Fruit fly (Drosophila melanogaster) whole organism, embryonic: ENCODE measurements around the gene ebd2.

ENCODE experiments used
- Atf3 ChIP-seq: fragments of 200-800 bp; sonication (Bioruptor generic); optimal IDR thresholded peaks from 3 replicates; lab custom pipeline; 2016; ENCODE audit warnings: missing biosample characterization, missing genetic modification characterization
- Awh ChIP-seq: fragments of 200-800 bp; sonication (Bioruptor generic); IDR thresholded peaks from 2 replicates; pipeline ENCODE4, ENCODE4 v1.3.6; 2022; ENCODE audit warnings: missing biosample characterization, missing genetic modification characterization
- CG11456 ChIP-seq: fragments of 200-800 bp; sonication (Bioruptor generic); IDR thresholded peaks from 3 replicates; pipeline ENCODE4 v1.3.6; 2022; ENCODE audit warnings: missing biosample characterization, missing genetic modification characterization
- CG11696 ChIP-seq: fragments of 200-800 bp; sonication (Bioruptor generic); IDR thresholded peaks from 2 replicates; pipeline ENCODE4 v1.3.6; 2022; ENCODE audit warnings: missing biosample characterization, missing genetic modification characterization
- CG12299 ChIP-seq: fragments of 200-800 bp; sonication (Bioruptor generic); optimal IDR thresholded peaks from 2 replicates; lab custom pipeline; 2018; ENCODE audit warnings: missing biosample characterization, mild to moderate bottlenecking, missing genetic modification characterization
- CG12659 ChIP-seq: fragments of 200-800 bp; sonication (Bioruptor generic); optimal IDR thresholded peaks from 3 replicates; lab custom pipeline; 2017; ENCODE audit warnings: mild to moderate bottlenecking, missing biosample characterization, missing genetic modification reagents, missing genetic modification characterization
- CG14014 ChIP-seq: fragments of 200-800 bp; sonication (Bioruptor generic); IDR thresholded peaks from 2 replicates; pipeline ENCODE4 v1.3.6; 2022; ENCODE audit warnings: missing biosample characterization, missing genetic modification characterization
- CG1603 ChIP-seq: fragments of 200-800 bp; sonication (Bioruptor generic); optimal IDR thresholded peaks from 2 replicates; lab custom pipeline; 2019; ENCODE audit warnings: missing biosample characterization, mild to moderate bottlenecking, missing genetic modification characterization, moderate library complexity
- CG2199 ChIP-seq: fragments of 200-800 bp; sonication (Bioruptor generic); IDR thresholded peaks from 3 replicates; pipeline ENCODE4 v1.3.6; 2022; ENCODE audit warnings: missing biosample characterization, missing genetic modification characterization
- CG32772 ChIP-seq: fragments of 200-800 bp; sonication (Bioruptor generic); IDR thresholded peaks from 2 replicates; pipeline ENCODE4 v1.3.6; 2022; ENCODE audit warnings: missing biosample characterization, missing genetic modification characterization
- CG34376 ChIP-seq: fragments of 200-800 bp; sonication (Bioruptor generic); optimal IDR thresholded peaks from 2 replicates; lab custom pipeline; 2018; ENCODE audit warnings: missing biosample characterization, mild to moderate bottlenecking, missing genetic modification characterization
- CG4328 ChIP-seq: fragments of 200-800 bp; sonication (Bioruptor generic); optimal IDR thresholded peaks from 3 replicates; lab custom pipeline; 2017; ENCODE audit warnings: missing biosample characterization, missing genetic modification reagents, missing genetic modification characterization
- CG7556 ChIP-seq: fragments of 200-800 bp; sonication (Bioruptor generic); optimal IDR thresholded peaks from 2 replicates; lab custom pipeline; 2017; ENCODE audit warnings: missing biosample characterization, mild to moderate bottlenecking, missing genetic modification characterization
- CG7963 ChIP-seq: fragments of 200-800 bp; sonication (Bioruptor generic); IDR thresholded peaks from 3 replicates; pipeline ENCODE4 v1.3.6; 2022; ENCODE audit warnings: missing biosample characterization, missing genetic modification characterization; ENCODE audit not compliant: partially characterized antibody
- D ChIP-seq, 2 experiments: fragments of 200-800 bp in 1 of 2; fragments of >200 bp in 1 of 2; sonication (Bioruptor generic) in 1 of 2; optimal IDR thresholded peaks; 2 replicates in 1 of 2; 3 replicates in 1 of 2; lab custom pipeline; 2017; ENCODE audit warnings: mild to moderate bottlenecking in 1 of 2, missing biosample characterization in 1 of 2, missing genetic modification characterization in 1 of 2, missing genetic modification reagents in 1 of 2
- Ets97D ChIP-seq: fragments of 200-800 bp; sonication (Bioruptor generic); optimal IDR thresholded peaks from 3 replicates; lab custom pipeline; 2016; ENCODE audit warnings: missing biosample characterization, missing genetic modification characterization
- GATAe ChIP-seq: fragments of 200-800 bp; sonication (Bioruptor generic); conservative IDR thresholded peaks from 2 replicates; pipeline ENCODE4 v1.3.6; 2022; ENCODE audit warnings: missing biosample characterization, missing genetic modification characterization
- HLH54F ChIP-seq: fragments of 200-800 bp; sonication (Bioruptor generic); optimal IDR thresholded peaks from 3 replicates; lab custom pipeline; 2016; ENCODE audit warnings: missing biosample characterization, missing genetic modification characterization
- Hmr ChIP-seq: fragments of 200-800 bp; sonication (Bioruptor generic); optimal IDR thresholded peaks from 3 replicates; lab custom pipeline; 2017; ENCODE audit warnings: mild to moderate bottlenecking, missing biosample characterization, missing genetic modification reagents, missing genetic modification characterization
- Mes4 ChIP-seq: fragments of 200-800 bp; sonication (Bioruptor generic); optimal IDR thresholded peaks from 2 replicates; lab custom pipeline; 2016; ENCODE audit warnings: missing biosample characterization, missing genetic modification characterization
- NfI ChIP-seq: fragments of 200-800 bp; sonication (Bioruptor generic); optimal IDR thresholded peaks from 3 replicates; lab custom pipeline; 2018; ENCODE audit warnings: missing biosample characterization, mild to moderate bottlenecking, missing genetic modification characterization, moderate library complexity
- Pdp1 ChIP-seq, 2 experiments: fragments of 200-800 bp; sonication (Bioruptor generic); optimal IDR thresholded peaks; 3 replicates each; lab custom pipeline; 2016; ENCODE audit warnings: missing biosample characterization in 2 of 2, missing genetic modification characterization in 2 of 2, mild to moderate bottlenecking in 1 of 2, moderate library complexity in 1 of 2
- Ptx1 ChIP-seq: fragments of 200-800 bp; sonication (Bioruptor generic); IDR thresholded peaks from 2 replicates; pipeline ENCODE4 v1.3.6; 2022; ENCODE audit warnings: missing biosample characterization, missing genetic modification characterization
- Scr ChIP-seq: fragments of 200-800 bp; sonication (Bioruptor generic); IDR thresholded peaks from 2 replicates; pipeline ENCODE4 v1.3.6; 2022; ENCODE audit warnings: missing biosample characterization, missing genetic modification characterization; ENCODE audit not compliant: partially characterized antibody
- Six4 ChIP-seq: fragments of 200-800 bp; sonication (Bioruptor generic); optimal IDR thresholded peaks from 2 replicates; lab custom pipeline; 2016; ENCODE audit warnings: missing biosample characterization, missing genetic modification characterization
- amos ChIP-seq: fragments of 200-800 bp; sonication (Bioruptor generic); IDR thresholded peaks from 2 replicates; pipeline ENCODE4 v1.3.6; 2022; ENCODE audit warnings: missing biosample characterization, missing genetic modification characterization; ENCODE audit not compliant: partially characterized antibody
- dmrt11E ChIP-seq: fragments of 200-800 bp; sonication (Bioruptor generic); optimal IDR thresholded peaks from 3 replicates; lab custom pipeline; 2018; ENCODE audit warnings: missing biosample characterization, mild to moderate bottlenecking, missing genetic modification characterization, moderate library complexity
- ems ChIP-seq: fragments of 200-800 bp; sonication (Bioruptor generic); optimal IDR thresholded peaks from 3 replicates; lab custom pipeline; 2016; ENCODE audit warnings: missing biosample characterization, missing genetic modification characterization
- fd102C ChIP-seq: fragments of 200-800 bp; sonication (Bioruptor generic); optimal IDR thresholded peaks from 2 replicates; lab custom pipeline; 2018; ENCODE audit warnings: missing biosample characterization, mild to moderate bottlenecking, missing genetic modification characterization, moderate library complexity
- fd96Cb ChIP-seq: fragments of 200-800 bp; sonication (Bioruptor generic); optimal IDR thresholded peaks from 2 replicates; lab custom pipeline; 2018; ENCODE audit warnings: missing biosample characterization, mild to moderate bottlenecking, missing genetic modification characterization, moderate library complexity
- ftz-f1 ChIP-seq: fragments of 200-800 bp; sonication (Bioruptor generic); optimal IDR thresholded peaks from 2 replicates; lab custom pipeline; 2016; ENCODE audit warnings: missing biosample characterization, missing genetic modification characterization
- ham ChIP-seq: fragments of 200-800 bp; sonication (Bioruptor generic); IDR thresholded peaks from 2 replicates; pipeline ENCODE4 v1.3.6; 2022; ENCODE audit warnings: missing biosample characterization, missing genetic modification characterization
- jigr1 ChIP-seq: fragments of 200-800 bp; sonication (Bioruptor generic); IDR thresholded peaks from 3 replicates; pipeline ENCODE4 v1.3.6; 2022; ENCODE audit warnings: missing biosample characterization, missing genetic modification characterization
- jumu ChIP-seq: fragments of 200-800 bp; sonication (Bioruptor generic); optimal IDR thresholded peaks from 3 replicates; lab custom pipeline; 2016; ENCODE audit warnings: missing biosample characterization, missing genetic modification characterization
- ken ChIP-seq: fragments of 200-800 bp; sonication (Bioruptor generic); IDR thresholded peaks from 3 replicates; pipeline ENCODE4 v1.3.6; 2022; ENCODE audit warnings: missing biosample characterization, missing genetic modification characterization
- nerfin-2 ChIP-seq: fragments of 200-800 bp; sonication (Bioruptor generic); IDR thresholded peaks from 2 replicates; pipeline ENCODE4 v1.3.6; 2022; ENCODE audit warnings: missing biosample characterization, missing genetic modification characterization; ENCODE audit not compliant: partially characterized antibody
- odd ChIP-seq: fragments of 200-800 bp; sonication (Bioruptor generic); optimal IDR thresholded peaks from 2 replicates; lab custom pipeline; 2017; ENCODE audit warnings: missing biosample characterization, mild to moderate bottlenecking, missing genetic modification characterization
- onecut ChIP-seq: fragments of 200-800 bp; sonication (Bioruptor generic); IDR thresholded peaks from 2 replicates; pipeline ENCODE4 v1.3.6; 2022; ENCODE audit warnings: missing biosample characterization, missing genetic modification characterization
- pfk ChIP-seq: fragments of 200-800 bp; sonication (Bioruptor generic); optimal IDR thresholded peaks from 2 replicates; lab custom pipeline; 2018; ENCODE audit warnings: missing biosample characterization, mild to moderate bottlenecking, missing genetic modification characterization, moderate library complexity
- pnt ChIP-seq: fragments of 200-800 bp; sonication (Bioruptor generic); optimal IDR thresholded peaks from 3 replicates; lab custom pipeline; 2016; ENCODE audit warnings: missing biosample characterization, missing genetic modification characterization
- prd ChIP-seq, 3 experiments: fragments of >200 bp in 2 of 3; fragments of 200-800 bp in 1 of 3; sonication (Bioruptor generic) in 1 of 3; optimal IDR thresholded peaks in 2 of 3; IDR thresholded peaks in 1 of 3; 2 replicates in 2 of 3; 3 replicates in 1 of 3; pipeline versions ENCODE4 v1.3.6 to Lab custom; 2017 to 2022; ENCODE audit warnings: missing biosample characterization in 1 of 3, missing genetic modification characterization in 1 of 3
- sna ChIP-seq: fragments of 200-800 bp; sonication (Bioruptor generic); IDR thresholded peaks from 2 replicates; pipeline ENCODE4 v1.3.6; 2022; ENCODE audit warnings: missing biosample characterization, missing genetic modification characterization; ENCODE audit not compliant: partially characterized antibody
- so ChIP-seq: fragments of 200-800 bp; sonication (Bioruptor generic); IDR thresholded peaks from 3 replicates; pipeline ENCODE4 v1.3.6; 2022; ENCODE audit warnings: missing biosample characterization, missing genetic modification characterization
- sob ChIP-seq: fragments of 200-800 bp; sonication (Bioruptor generic); IDR thresholded peaks from 2 replicates; pipeline ENCODE4 v1.3.6; 2022; ENCODE audit warnings: missing biosample characterization, missing genetic modification characterization
- sr ChIP-seq: fragments of 200-800 bp; sonication (Bioruptor generic); IDR thresholded peaks from 3 replicates; pipeline ENCODE4 v1.3.6; 2022; ENCODE audit warnings: missing biosample characterization, missing genetic modification characterization
- sug ChIP-seq: fragments of 200-800 bp; optimal IDR thresholded peaks from 2 replicates; lab custom pipeline; 2019; ENCODE audit warnings: missing biosample characterization, mild to moderate bottlenecking, missing genetic modification characterization, moderate library complexity
- tap ChIP-seq: fragments of 200-800 bp; optimal IDR thresholded peaks from 3 replicates; lab custom pipeline; 2019; ENCODE audit warnings: missing biosample characterization, mild to moderate bottlenecking, missing genetic modification characterization, moderate library complexity
- trh ChIP-seq: fragments of 200-800 bp; sonication (Bioruptor generic); optimal IDR thresholded peaks from 2 replicates; lab custom pipeline; 2016; ENCODE audit warnings: missing biosample characterization, missing genetic modification characterization

ebd2 gene

dm6 chr3L:21347197-21347831 lies 1.8 kb downstream of the ebd2 start (continued):
- TF ChIP-seq CG1603 (tag; lab: Kevin White, UChicago): peak; percentile 60
- no peak for TF ChIP-seq CG12299 (tag; lab: Kevin White, UChicago)
- no peak for TF ChIP-seq nerfin-2
- no peak for TF ChIP-seq Mes4
- peak; percentile 24 for TF ChIP-seq Atf3 (GFP tag; lab: Kevin White, UChicago)
- peak; percentile 66 for TF ChIP-seq ems
- peak; percentile 16 for TF ChIP-seq odd
- peak; percentile 33 for TF ChIP-seq trh (GFP tag; lab: Kevin White, UChicago)
- peak; percentile 65 for TF ChIP-seq CG7556
- TF ChIP-seq ham (GFP tag; lab: Robert Waterston, UW): no peak
- no peak for TF ChIP-seq prd (optimal IDR thresholded peaks at IDR 0.05; lab: Kevin White, UChicago)
- peak; percentile 44; the same call in 1 of the 3 replicates for TF ChIP-seq prd (GFP tag; IDR thresholded peaks at IDR 0.05; lab: Robert Waterston, UW)
- TF ChIP-seq CG7963 (GFP tag; lab: Robert Waterston, UW): no peak
- no peak for TF ChIP-seq sna (GFP tag; lab: Robert Waterston, UW)
- peak; percentile 5 for TF ChIP-seq fd102C
- peak; percentile 30 for TF ChIP-seq NfI
- peak; percentile 38 for TF ChIP-seq pnt (GFP tag; lab: Kevin White, UChicago)
- no peak for TF ChIP-seq jigr1
- TF ChIP-seq fd96Cb (tag; lab: Kevin White, UChicago): peak; percentile 55
- TF ChIP-seq dmrt11E (tag; lab: Kevin White, UChicago): peak; percentile 7
- TF ChIP-seq CG11696 (GFP tag; lab: Robert Waterston, UW): peak; percentile 92
- 0 out of 3 replicates have a peak, but pooled peaks have one; percentile 38 for TF ChIP-seq ken (GFP tag; lab: Robert Waterston, UW)
- 0 out of 2 replicates have a peak, but pooled peaks have one; percentile 16 for TF ChIP-seq Awh (GFP tag; lab: Robert Waterston, UW)
- TF ChIP-seq ftz-f1 (GFP tag; lab: Kevin White, UChicago): no peak
- TF ChIP-seq HLH54F (GFP tag; lab: Kevin White, UChicago): peak; percentile 18
- TF ChIP-seq sr (GFP tag; lab: Robert Waterston, UW): no peak
- no peak for TF ChIP-seq pfk (GFP tag; lab: Kevin White, UChicago)
- no peak for TF ChIP-seq so (GFP tag; lab: Robert Waterston, UW)
- peak; percentile 44 for TF ChIP-seq tap (tag; lab: Kevin White, UChicago)
- peak in 1 of 2 experiments; percentile 24 for TF ChIP-seq Pdp1 (GFP tag; optimal IDR thresholded peaks at IDR 0.05; lab: Kevin White, UChicago)
- TF ChIP-seq Hmr: peak; percentile 59
- TF ChIP-seq CG12659 (GFP tag; lab: Kevin White, UChicago): peak; percentile 19
- TF ChIP-seq CG14014 (GFP tag; lab: Robert Waterston, UW): no peak
- no peak for TF ChIP-seq CG32772 (GFP tag; lab: Robert Waterston, UW)
- 0 out of 3 replicates have a peak, but pooled peaks have one; percentile 29 for TF ChIP-seq CG11456
- no peak for TF ChIP-seq sug (tag; lab: Kevin White, UChicago)
- no peak for TF ChIP-seq D (optimal IDR thresholded peaks at IDR 0.05; lab: Kevin White, UChicago)
- peak; percentile 34 for TF ChIP-seq D (GFP tag; optimal IDR thresholded peaks at IDR 0.05; lab: Kevin White, UChicago)
- no peak for TF ChIP-seq GATAe
- peak; percentile 16; the same call in 1 of the 2 replicates for TF ChIP-seq onecut (GFP tag; lab: Robert Waterston, UW)
- TF ChIP-seq amos (GFP tag; lab: Robert Waterston, UW): no peak
- TF ChIP-seq CG2199 (GFP tag; lab: Robert Waterston, UW): peak; percentile 25; the same call in 2 of the 3 replicates
- TF ChIP-seq CG4328 (GFP tag; lab: Kevin White, UChicago): no peak
- TF ChIP-seq sob (GFP tag; lab: Robert Waterston, UW): peak; percentile 41
- no peak for TF ChIP-seq CG34376 (GFP tag; lab: Kevin White, UChicago)
- no peak for TF ChIP-seq Scr (GFP tag; lab: Robert Waterston, UW)
- peak; percentile 0 for TF ChIP-seq Ets97D (GFP tag; lab: Kevin White, UChicago)
- TF ChIP-seq jumu: no peak
- peak; percentile 25 for TF ChIP-seq Six4 (GFP tag; lab: Kevin White, UChicago)
- TF ChIP-seq Ptx1 (GFP tag; lab: Robert Waterston, UW): peak; percentile 48; the same call in 1 of the 2 replicates
